Fruit fly (Drosophila melanogaster) whole organism, prepupa: ENCODE results near the gene Prp39.

Experiments used
- CG16779 ChIP-seq: fragments of 200-800 bp; sonication (Bioruptor generic); optimal IDR thresholded peaks from 3 replicates; lab custom pipeline; 2017; ENCODE audit warnings: missing biosample characterization, mild to moderate bottlenecking, missing genetic modification characterization
- CG6163 ChIP-seq: fragments of 200-800 bp; sonication (Bioruptor generic); IDR thresholded peaks from 3 replicates; pipeline ENCODE4 v1.3.6; 2022; ENCODE audit warnings: missing biosample characterization, missing genetic modification characterization
- Ets21C ChIP-seq: fragments of 200-800 bp; sonication (Bioruptor generic); optimal IDR thresholded peaks from 3 replicates; lab custom pipeline; 2016; ENCODE audit warnings: missing biosample characterization, missing genetic modification characterization
- Lpt ChIP-seq: fragments of 200-800 bp; sonication (Bioruptor generic); optimal IDR thresholded peaks from 3 replicates; lab custom pipeline; 2016; ENCODE audit warnings: missing biosample characterization, missing genetic modification characterization
- OdsH ChIP-seq: fragments of 200-800 bp; sonication (Bioruptor generic); optimal IDR thresholded peaks from 3 replicates; lab custom pipeline; 2016; ENCODE audit warnings: missing biosample characterization, missing genetic modification characterization
- Sox102F ChIP-seq: fragments of 200-800 bp; sonication (Bioruptor generic); optimal IDR thresholded peaks from 2 replicates; lab custom pipeline; 2016; ENCODE audit warnings: missing biosample characterization, mild to moderate bottlenecking, missing genetic modification characterization
- achi ChIP-seq: fragments of 200-800 bp; sonication (Bioruptor generic); optimal IDR thresholded peaks from 3 replicates; lab custom pipeline; 2016; ENCODE audit warnings: missing biosample characterization, missing genetic modification characterization
- fd85E ChIP-seq: fragments of 200-800 bp; sonication (Bioruptor generic); optimal IDR thresholded peaks from 3 replicates; lab custom pipeline; 2016; ENCODE audit warnings: missing biosample characterization, missing genetic modification characterization
- lz ChIP-seq: fragments of 200-800 bp; sonication (Bioruptor generic); optimal IDR thresholded peaks from 3 replicates; lab custom pipeline; 2016; ENCODE audit warnings: missing biosample characterization, missing genetic modification characterization
- net ChIP-seq: fragments of 200-800 bp; sonication (Bioruptor generic); optimal IDR thresholded peaks from 3 replicates; lab custom pipeline; 2016; ENCODE audit warnings: missing biosample characterization, missing genetic modification characterization
- svp ChIP-seq: fragments of 200-800 bp; sonication (Bioruptor generic); peaks from one replicate; lab custom pipeline; 2016; ENCODE audit warnings: missing biosample characterization, missing genetic modification characterization
- topi ChIP-seq: fragments of 200-800 bp; sonication (Bioruptor generic); optimal IDR thresholded peaks from 3 replicates; lab custom pipeline; 2016; ENCODE audit warnings: missing biosample characterization, missing genetic modification characterization

DNA sequence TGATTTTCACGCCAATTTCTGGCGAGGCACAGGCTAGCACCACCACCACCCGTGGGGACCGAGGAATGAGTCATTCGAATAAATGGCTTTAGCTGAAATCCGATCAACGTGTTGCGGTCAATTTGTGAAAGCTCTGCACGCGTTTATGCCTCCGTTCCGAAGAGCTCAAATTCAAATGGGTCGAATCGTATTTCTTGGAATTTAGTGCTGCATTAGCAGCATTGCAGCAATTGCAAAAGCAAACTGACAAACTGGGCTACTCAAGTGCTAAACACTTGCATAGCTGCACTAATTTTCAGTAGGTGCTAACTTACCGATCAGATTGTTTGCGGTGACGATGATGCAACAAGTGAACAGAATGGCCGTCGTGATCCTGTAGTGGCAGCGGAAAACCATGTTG, 44.9 kb downstream of the Prp39 start:
- TF ChIP-seq OdsH (no peak), Lpt (GFP tag; lab: Kevin White, UChicago) (no peak), achi (no peak), Sox102F (GFP tag; lab: Kevin White, UChicago) (no peak), svp (GFP tag; lab: Kevin White, UChicago) (no peak), CG6163 (GFP tag; lab: Robert Waterston, UW) (no peak), fd85E (GFP tag; lab: Kevin White, UChicago) (no peak), CG16779 (tag; lab: Kevin White, UChicago) (no peak), net (GFP tag; lab: Kevin White, UChicago) (no peak), topi (GFP tag; lab: Kevin White, UChicago) (no peak), lz (GFP tag; lab: Kevin White, UChicago) (no peak), Ets21C (GFP tag; lab: Kevin White, UChicago) (no peak)
